Fruit fly (Drosophila melanogaster) whole organism, prepupa: ENCODE data around the gene CG11085.

ENCODE experiments used
- Blimp-1 ChIP-seq: fragments of 200-800 bp; sonication (Bioruptor generic); optimal IDR thresholded peaks from 3 replicates; lab custom pipeline; 2017; ENCODE audit warnings: missing biosample characterization, missing genetic modification characterization, mild to moderate bottlenecking, moderate library complexity, missing genetic modification reagents
- CG10669 ChIP-seq: fragments of 200-800 bp; sonication (Bioruptor generic); optimal IDR thresholded peaks from 3 replicates; lab custom pipeline; 2018; ENCODE audit warnings: missing biosample characterization, mild to moderate bottlenecking, missing genetic modification characterization, moderate library complexity
- CG11762 ChIP-seq: fragments of 200-800 bp; sonication (Bioruptor generic); optimal IDR thresholded peaks from 3 replicates; lab custom pipeline; 2016; ENCODE audit warnings: missing biosample characterization, missing genetic modification characterization; ENCODE audit not compliant: insufficient read depth
- CG11902 ChIP-seq: fragments of 200-800 bp; sonication (Bioruptor generic); optimal IDR thresholded peaks from 3 replicates; lab custom pipeline; 2016; ENCODE audit warnings: missing biosample characterization, missing genetic modification characterization
- CG15336 ChIP-seq: fragments of 200-800 bp; sonication (Bioruptor generic); IDR thresholded peaks from 2 replicates; pipeline ENCODE4 v1.3.6; 2022; ENCODE audit warnings: missing biosample characterization, missing genetic modification characterization
- CG1621 ChIP-seq: fragments of 200-800 bp; sonication (Bioruptor generic); optimal IDR thresholded peaks from 3 replicates; lab custom pipeline; 2018; ENCODE audit warnings: missing biosample characterization, mild to moderate bottlenecking, missing genetic modification characterization
- CG3032 ChIP-seq: fragments of 200-800 bp; optimal IDR thresholded peaks from 2 replicates; lab custom pipeline; 2019; ENCODE audit warnings: missing biosample characterization, mild to moderate bottlenecking, missing genetic modification characterization, moderate library complexity
- CG31627 ChIP-seq: fragments of 200-800 bp; sonication (Bioruptor generic); optimal IDR thresholded peaks from 3 replicates; lab custom pipeline; 2016; ENCODE audit warnings: missing biosample characterization, missing genetic modification characterization
- CG32006 ChIP-seq: fragments of 200-800 bp; sonication (Bioruptor generic); optimal IDR thresholded peaks from 3 replicates; lab custom pipeline; 2017; ENCODE audit warnings: missing biosample characterization, mild to moderate bottlenecking, missing genetic modification characterization
- CG34406 ChIP-seq: fragments of 200-800 bp; sonication (Bioruptor generic); optimal IDR thresholded peaks from 3 replicates; lab custom pipeline; 2016; ENCODE audit warnings: missing biosample characterization, missing genetic modification characterization
- CG3919 ChIP-seq: fragments of 200-800 bp; sonication (Bioruptor generic); optimal IDR thresholded peaks from 3 replicates; lab custom pipeline; 2016; ENCODE audit warnings: missing biosample characterization, missing genetic modification characterization
- CG6163 ChIP-seq: fragments of 200-800 bp; sonication (Bioruptor generic); IDR thresholded peaks from 3 replicates; pipeline ENCODE4 v1.3.6; 2022; ENCODE audit warnings: missing biosample characterization, missing genetic modification characterization
- CG6276 ChIP-seq: fragments of 200-800 bp; sonication (Bioruptor generic); optimal IDR thresholded peaks from 2 replicates; lab custom pipeline; 2017; ENCODE audit warnings: missing biosample characterization, mild to moderate bottlenecking, missing genetic modification characterization
- CG6792 ChIP-seq: fragments of 200-800 bp; sonication (Bioruptor generic); optimal IDR thresholded peaks from 3 replicates; lab custom pipeline; 2016; ENCODE audit warnings: missing biosample characterization, missing genetic modification characterization
- CG6808 ChIP-seq: fragments of 200-800 bp; sonication (Bioruptor generic); optimal IDR thresholded peaks from 3 replicates; lab custom pipeline; 2017; ENCODE audit warnings: missing biosample characterization, missing genetic modification characterization, mild to moderate bottlenecking, moderate library complexity, missing genetic modification reagents
- CG6854 ChIP-seq: fragments of 200-800 bp; sonication (Bioruptor generic); optimal IDR thresholded peaks from 2 replicates; lab custom pipeline; 2017; ENCODE audit warnings: missing biosample characterization, mild to moderate bottlenecking, missing genetic modification characterization
- CG7368 ChIP-seq: fragments of 200-800 bp; sonication (Bioruptor generic); optimal IDR thresholded peaks from 3 replicates; lab custom pipeline; 2016; ENCODE audit warnings: missing biosample characterization, missing genetic modification characterization
- CG8119 ChIP-seq: fragments of 200-800 bp; sonication (Bioruptor generic); IDR thresholded peaks from 3 replicates; pipeline ENCODE4 v1.3.6; 2022; ENCODE audit warnings: missing biosample characterization, missing genetic modification characterization
- CG8319 ChIP-seq: fragments of 200-800 bp; sonication (Bioruptor generic); optimal IDR thresholded peaks from 3 replicates; lab custom pipeline; 2016; ENCODE audit warnings: missing biosample characterization, missing genetic modification characterization
- CG8632 ChIP-seq: fragments of 200-800 bp; sonication (Bioruptor generic); optimal IDR thresholded peaks from 3 replicates; lab custom pipeline; 2016; ENCODE audit warnings: missing biosample characterization, missing genetic modification characterization
- Eip75B ChIP-seq: fragments of 200-800 bp; sonication (Bioruptor generic); optimal IDR thresholded peaks from 3 replicates; lab custom pipeline; 2016; ENCODE audit warnings: missing biosample characterization, missing genetic modification characterization
- Eip78C ChIP-seq: fragments of 200-800 bp; sonication (Bioruptor generic); peaks from one replicate; lab custom pipeline; 2016; ENCODE audit warnings: missing biosample characterization, missing genetic modification characterization
- Eip93F ChIP-seq: fragments of 200-800 bp; sonication (Bioruptor generic); optimal IDR thresholded peaks from 2 replicates; lab custom pipeline; 2016; ENCODE audit warnings: missing biosample characterization, mild to moderate bottlenecking, missing genetic modification characterization
- Ets96B ChIP-seq: fragments of 200-800 bp; optimal IDR thresholded peaks from 2 replicates; lab custom pipeline; 2019; ENCODE audit warnings: missing biosample characterization, mild to moderate bottlenecking, missing genetic modification characterization, moderate library complexity
- Gug ChIP-seq: fragments of 200-800 bp; sonication (Bioruptor generic); IDR thresholded peaks from 2 replicates; pipeline ENCODE4 v1.3.6; 2022; ENCODE audit warnings: missing biosample characterization, missing genetic modification characterization
- Hr38 ChIP-seq: sonication (Bioruptor generic); optimal IDR thresholded peaks from 2 replicates; lab custom pipeline; 2016; ENCODE audit warnings: missing biosample characterization, missing genetic modification characterization
- Hr4 ChIP-seq: fragments of 200-800 bp; sonication (Bioruptor generic); optimal IDR thresholded peaks from 3 replicates; lab custom pipeline; 2016; ENCODE audit warnings: missing biosample characterization, missing genetic modification characterization
- Lpt ChIP-seq: fragments of 200-800 bp; sonication (Bioruptor generic); optimal IDR thresholded peaks from 3 replicates; lab custom pipeline; 2016; ENCODE audit warnings: missing biosample characterization, missing genetic modification characterization
- Met ChIP-seq: fragments of 200-800 bp; sonication (Bioruptor generic); optimal IDR thresholded peaks from 3 replicates; lab custom pipeline; 2016; ENCODE audit warnings: missing biosample characterization, missing genetic modification characterization
- OdsH ChIP-seq: fragments of 200-800 bp; sonication (Bioruptor generic); optimal IDR thresholded peaks from 3 replicates; lab custom pipeline; 2016; ENCODE audit warnings: missing biosample characterization, missing genetic modification characterization
- Smox ChIP-seq: fragments of 200-800 bp; sonication (Bioruptor generic); optimal IDR thresholded peaks from 3 replicates; lab custom pipeline; 2016; ENCODE audit warnings: missing biosample characterization, missing genetic modification characterization
- Sox14 ChIP-seq: fragments of 200-800 bp; sonication (Bioruptor generic); optimal IDR thresholded peaks from 3 replicates; lab custom pipeline; 2016; ENCODE audit warnings: missing biosample characterization, missing genetic modification characterization
- achi ChIP-seq: fragments of 200-800 bp; sonication (Bioruptor generic); optimal IDR thresholded peaks from 3 replicates; lab custom pipeline; 2016; ENCODE audit warnings: missing biosample characterization, missing genetic modification characterization
- acj6 ChIP-seq: fragments of 200-800 bp; sonication (Bioruptor generic); optimal IDR thresholded peaks from 3 replicates; lab custom pipeline; 2016; ENCODE audit warnings: missing biosample characterization, missing genetic modification characterization
- cyc ChIP-seq: fragments of 200-800 bp; sonication (Bioruptor generic); optimal IDR thresholded peaks from 3 replicates; lab custom pipeline; 2016; ENCODE audit warnings: missing biosample characterization, missing genetic modification characterization
- dac ChIP-seq: fragments of 200-800 bp; sonication (Bioruptor generic); optimal IDR thresholded peaks from 2 replicates; lab custom pipeline; 2017; ENCODE audit warnings: missing biosample characterization, mild to moderate bottlenecking, missing genetic modification characterization
- dsx ChIP-seq: fragments of 200-800 bp; optimal IDR thresholded peaks from 3 replicates; lab custom pipeline; 2019; ENCODE audit warnings: missing biosample characterization, mild to moderate bottlenecking, missing genetic modification characterization, moderate library complexity; ENCODE audit not compliant: poor library complexity, severe bottlenecking
- eg ChIP-seq: fragments of 200-800 bp; sonication (Bioruptor generic); IDR thresholded peaks from 3 replicates; pipeline ENCODE4 v1.3.6; 2022; ENCODE audit warnings: missing biosample characterization, missing genetic modification characterization
- esn ChIP-seq: fragments of 200-800 bp; sonication (Bioruptor generic); optimal IDR thresholded peaks from 2 replicates; lab custom pipeline; 2016; ENCODE audit warnings: missing biosample characterization, mild to moderate bottlenecking, missing genetic modification characterization, moderate library complexity
- fd85E ChIP-seq: fragments of 200-800 bp; sonication (Bioruptor generic); optimal IDR thresholded peaks from 3 replicates; lab custom pipeline; 2016; ENCODE audit warnings: missing biosample characterization, missing genetic modification characterization
- fkh ChIP-seq: fragments of 200-800 bp; sonication (Bioruptor generic); optimal IDR thresholded peaks from 3 replicates; lab custom pipeline; 2017; ENCODE audit warnings: missing biosample characterization, mild to moderate bottlenecking, missing genetic modification characterization, moderate library complexity
- lz ChIP-seq: fragments of 200-800 bp; sonication (Bioruptor generic); optimal IDR thresholded peaks from 3 replicates; lab custom pipeline; 2016; ENCODE audit warnings: missing biosample characterization, missing genetic modification characterization
- salr ChIP-seq, 2 experiments: fragments of 200-800 bp; sonication (Bioruptor generic); optimal IDR thresholded peaks; 3 replicates each; lab custom pipeline; 2016 to 2018; ENCODE audit warnings: missing biosample characterization in 2 of 2, missing genetic modification characterization in 2 of 2, mild to moderate bottlenecking in 1 of 2
- svp ChIP-seq: fragments of 200-800 bp; sonication (Bioruptor generic); peaks from one replicate; lab custom pipeline; 2016; ENCODE audit warnings: missing biosample characterization, missing genetic modification characterization
- vri ChIP-seq: fragments of 200-800 bp; sonication (Bioruptor generic); optimal IDR thresholded peaks from 3 replicates; lab custom pipeline; 2016; ENCODE audit warnings: missing biosample characterization, mild to moderate bottlenecking, missing genetic modification characterization

The CG11085 gene

DNA sequence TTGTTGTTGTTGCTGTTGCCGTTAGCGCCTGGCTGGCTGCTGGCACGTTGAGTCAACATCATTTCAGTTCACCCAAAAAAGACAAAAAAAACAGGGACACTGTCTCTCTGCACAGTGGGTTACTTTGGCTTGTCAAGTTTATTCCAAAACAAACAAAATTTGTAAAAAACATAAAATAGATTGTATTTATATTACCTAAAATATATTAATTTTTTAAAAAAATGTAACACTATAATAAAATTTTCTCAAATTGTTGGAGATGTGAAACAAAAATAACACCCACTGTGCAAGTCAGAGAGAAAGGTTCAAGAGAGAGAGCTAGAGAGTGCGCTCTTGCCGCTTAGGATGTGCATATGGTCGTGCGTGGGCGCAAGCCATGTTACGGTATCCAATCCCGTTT lies 48.5 kb upstream of the CG11085 start (continued):
- TF ChIP-seq CG6276 (GFP tag; lab: Kevin White, UChicago) = peak; percentile 72
- peak; percentile 72 for TF ChIP-seq Gug (GFP tag; lab: Robert Waterston, UW)
- peak; percentile 32 for TF ChIP-seq CG11762 (GFP tag; lab: Kevin White, UChicago)
- peak; percentile 72 for TF ChIP-seq CG8632
- peak; percentile 85 for TF ChIP-seq CG15336
- TF ChIP-seq esn (GFP tag; lab: Kevin White, UChicago) = peak; percentile 68
- peak; percentile 13 for TF ChIP-seq lz
- peak; percentile 9 for TF ChIP-seq dac (GFP tag; lab: Kevin White, UChicago)
- TF ChIP-seq OdsH (GFP tag; lab: Kevin White, UChicago) = peak; percentile 76
- peak; percentile 22 for TF ChIP-seq Sox14 (GFP tag; lab: Kevin White, UChicago)
- TF ChIP-seq CG34406 (GFP tag; lab: Kevin White, UChicago) = peak; percentile 71
- TF ChIP-seq, all 60 proteins: peak for 55

- TF ChIP-seq acj6 (GFP tag; lab: Kevin White, UChicago) = no peak
- no peak for TF ChIP-seq dsx (GFP tag; lab: Kevin White, UChicago)
- no peak for TF ChIP-seq CG6276 (GFP tag; lab: Kevin White, UChicago)
- TF ChIP-seq CG8319 (GFP tag; lab: Kevin White, UChicago) = no peak
- TF ChIP-seq CG8119 = no peak
- no peak for TF ChIP-seq Hr38 (GFP tag; lab: Kevin White, UChicago)
- TF ChIP-seq CG7368 (GFP tag; lab: Kevin White, UChicago) = no peak
- TF ChIP-seq CG1621 = no peak
- TF ChIP-seq CG11902 (GFP tag; lab: Kevin White, UChicago) = no peak
- TF ChIP-seq CG6854 (GFP tag; lab: Kevin White, UChicago) = no peak
- TF ChIP-seq CG34406 (GFP tag; lab: Kevin White, UChicago) = no peak
- TF ChIP-seq CG15336 = no peak
These were observed 47.7 kb upstream of the CG11085 start, which contains the start of gene hwt for dm6 chrX:12568292-12568923. Gene hwt (minus strand): TSS chrX:12568452.

- TF ChIP-seq CG3919 (GFP tag; lab: Kevin White, UChicago) (peak; percentile 85), Eip78C (GFP tag; lab: Kevin White, UChicago) (peak; percentile 94), Eip93F (GFP tag; lab: Kevin White, UChicago) (peak; percentile 45), CG8632 (peak; percentile 77), achi (GFP tag; lab: Kevin White, UChicago) (peak; percentile 74), fkh (GFP tag; lab: Kevin White, UChicago) (peak; percentile 18), CG6808 (peak; percentile 94), salr (GFP tag; optimal IDR thresholded peaks at IDR 0.05; lab: Kevin White, UChicago) (peak; percentile 53 to 86), CG6163 (GFP tag; lab: Robert Waterston, UW) (peak; percentile 97), vri (GFP tag; lab: Kevin White, UChicago) (peak; percentile 88), Lpt (GFP tag; lab: Kevin White, UChicago) (peak; percentile 92), CG10669 (GFP tag; lab: Kevin White, UChicago) (peak; percentile 91), CG6854 (GFP tag; lab: Kevin White, UChicago) (peak; percentile 90), Ets96B (tag; lab: Kevin White, UChicago) (peak; percentile 77), CG3032 (tag; lab: Kevin White, UChicago) (peak; percentile 72), fd85E (peak; percentile 81), acj6 (GFP tag; lab: Kevin White, UChicago) (peak; percentile 50), Sox14 (GFP tag; lab: Kevin White, UChicago) (peak; percentile 80), CG6792 (GFP tag; lab: Kevin White, UChicago) (peak; percentile 64), dac (GFP tag; lab: Kevin White, UChicago) (peak; percentile 87), svp (GFP tag; lab: Kevin White, UChicago) (peak; percentile 84), Gug (GFP tag; lab: Robert Waterston, UW) (peak; percentile 57), Smox (GFP tag; lab: Kevin White, UChicago) (peak; percentile 64), Eip75B (GFP tag; lab: Kevin White, UChicago) (peak; percentile 80), eg (GFP tag; lab: Robert Waterston, UW) (peak; percentile 95), CG11762 (GFP tag; lab: Kevin White, UChicago) (peak; percentile 73), Blimp-1 (GFP tag; lab: Kevin White, UChicago) (peak; percentile 29), CG31627 (GFP tag; lab: Kevin White, UChicago) (peak; percentile 6), Hr38 (GFP tag; lab: Kevin White, UChicago) (no peak), CG32006 (peak; percentile 80), Hr4 (GFP tag; lab: Kevin White, UChicago) (peak; percentile 44), Met (GFP tag; lab: Kevin White, UChicago) (peak; percentile 59), cyc (GFP tag; lab: Kevin White, UChicago) (peak; percentile 15), CG8319 (GFP tag; lab: Kevin White, UChicago) (peak; percentile 59)
These were observed 41.4 kb upstream of the CG11085 start for dm6 chrX:12574666-12575202.
